Worm (Caenorhabditis elegans) whole organism, midembryonic: ENCODE results near the gene Y49E10.29.

Experiments
- flt-1 ChIP-seq: fragments of 200-800 bp; sonication (Bioruptor generic); IDR thresholded peaks from 2 replicates; pipeline ENCODE4 v1.3.6; 2022; ENCODE audit warnings: missing genetic modification characterization, missing compliant biosample characterization
- med-1 ChIP-seq: sonication (generic microtip); optimal IDR thresholded peaks from 2 replicates; lab custom pipeline; 2017; ENCODE audit warnings: missing genetic modification characterization, mild to moderate bottlenecking, missing compliant biosample characterization, antibody characterized with exemption, missing genetic modification reagents; ENCODE audit not compliant: insufficient read depth
- ref-1 ChIP-seq: fragments of 200-800 bp; sonication (Bioruptor generic); conservative IDR thresholded peaks from 2 replicates; pipeline ENCODE4 v1.3.6; 2022; ENCODE audit warnings: missing genetic modification reagents, missing genetic modification characterization, missing compliant biosample characterization

ce11 chrIII:12443880-12444279 lies 25.1 kb upstream of the Y49E10.29 start:
- TF ChIP-seq flt-1 (GFP tag; lab: Robert Waterston, UW) (no peak), med-1 (GFP tag; lab: Kevin White, UChicago) (no peak), ref-1 (no peak)
